Worm (Caenorhabditis elegans): ENCODE results near the gene acbp-5.
A peak's percentile ranks its signal among the peaks of the same experiment; 100 is the strongest.

The acbp-5 gene

DNA sequence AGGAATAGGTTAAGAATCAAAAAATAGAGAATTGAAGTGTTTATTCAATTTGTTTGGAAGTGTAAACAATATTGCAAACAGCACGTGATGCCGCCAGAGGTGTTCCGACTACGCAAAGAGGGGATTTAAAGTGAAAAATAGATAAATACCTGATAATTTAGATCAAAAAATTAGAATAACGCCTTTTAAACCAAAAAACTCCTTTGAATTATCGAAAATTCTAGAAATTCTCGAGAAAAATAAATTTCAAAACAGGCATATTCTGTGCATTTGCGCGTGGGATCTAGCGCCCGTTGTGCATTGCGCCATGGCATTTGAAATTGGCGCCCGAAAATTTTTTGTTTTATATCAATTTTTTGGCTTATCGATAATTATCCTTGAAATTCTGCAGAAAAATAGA, 19.2 kb downstream of the acbp-5 start, which contains the start of gene hip-1 (continued):
- TF ChIP-seq nhr-90 (tag; optimal IDR thresholded peaks at IDR 0.05; ENCODE audit: poor library complexity) (peak; percentile 39), swsn-7 (tag; optimal IDR thresholded peaks at IDR 0.05) (peak; percentile 49), lsy-2 (tag; optimal IDR thresholded peaks at IDR 0.05) (peak; percentile 58 to 70), mdl-1 (tag; optimal IDR thresholded peaks at IDR 0.05) (peak in 1 of 2 experiments; percentile 7), unc-62 (GFP tag; optimal IDR thresholded peaks at IDR 0.05) (no peak)

DNA sequence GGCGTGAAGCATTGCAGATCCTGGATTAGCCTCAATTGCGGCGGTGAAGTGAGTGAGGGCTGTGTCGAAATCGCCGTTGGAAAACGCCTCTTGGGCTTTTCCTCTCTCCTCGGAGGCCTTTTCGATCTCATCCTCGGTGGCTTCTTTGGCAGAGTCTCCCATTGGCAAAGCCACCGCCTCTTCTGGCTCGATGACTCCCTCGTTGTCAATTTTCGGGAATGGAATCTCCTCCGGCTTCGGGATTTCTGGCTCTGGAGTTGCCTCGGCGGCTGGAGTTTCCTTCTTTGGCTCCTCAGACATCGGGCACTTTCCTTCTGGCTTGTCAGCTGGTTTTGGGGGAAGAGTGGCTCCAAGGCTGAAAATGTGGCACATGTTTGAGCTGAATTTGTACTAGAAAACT, 19.8 kb downstream of the acbp-5 start:
- TF ChIP-seq ceh-63 (GFP tag; optimal IDR thresholded peaks at IDR 0.05) (peak; percentile 20), unc-130 (tag; optimal IDR thresholded peaks at IDR 0.05) (no peak), ztf-11 (tag; optimal IDR thresholded peaks at IDR 0.05) (no peak), irx-1 (tag; optimal IDR thresholded peaks at IDR 0.05) (no peak), C16A3.4 (tag; optimal IDR thresholded peaks at IDR 0.05) (no peak), mef-2 (tag; optimal IDR thresholded peaks at IDR 0.05) (no peak), fkh-10 (GFP tag; optimal IDR thresholded peaks at IDR 0.05) (no peak)

DNA sequence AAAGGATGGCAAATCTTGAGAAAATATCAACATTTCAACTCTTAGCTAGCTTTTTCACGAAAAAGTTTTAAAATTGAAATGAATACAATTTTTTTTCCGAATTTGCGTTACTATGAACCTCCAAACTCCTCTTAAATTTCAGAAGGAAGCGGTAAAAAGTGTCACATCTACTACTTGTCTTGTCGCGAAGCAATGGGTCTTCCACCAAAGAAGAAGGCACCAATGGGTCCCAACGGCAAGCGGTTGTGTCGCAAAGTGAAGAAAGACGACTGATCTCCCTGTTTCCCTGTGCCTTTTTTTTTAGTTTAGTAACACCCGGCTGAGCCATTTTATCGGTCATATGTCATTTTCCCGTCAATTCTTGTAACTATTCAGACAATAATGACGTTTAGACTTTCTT, 20.5 kb downstream of the acbp-5 start:
- TF ChIP-seq unc-86 (tag; optimal IDR thresholded peaks at IDR 0.05) (no peak), alr-1 (tag; optimal IDR thresholded peaks at IDR 0.05; ENCODE audit: borderline replicate concordance) (no peak), efl-1 (optimal IDR thresholded peaks at IDR 0.05) (no peak), efl-1 (GFP tag; optimal IDR thresholded peaks at IDR 0.05 in 1 of 2) (peak in 1 of 2 experiments; percentile 19), ceh-82 (tag; optimal IDR thresholded peaks at IDR 0.05) (no peak), C04F5.9 (tag; optimal IDR thresholded peaks at IDR 0.05) (no peak), pqm-1 (tag; optimal IDR thresholded peaks at IDR 0.05) (no peak), zip-4 (GFP tag; optimal IDR thresholded peaks at IDR 0.05) (no peak), ets-5 (GFP tag; IDR thresholded peaks at IDR 0.05) (no peak)

DNA sequence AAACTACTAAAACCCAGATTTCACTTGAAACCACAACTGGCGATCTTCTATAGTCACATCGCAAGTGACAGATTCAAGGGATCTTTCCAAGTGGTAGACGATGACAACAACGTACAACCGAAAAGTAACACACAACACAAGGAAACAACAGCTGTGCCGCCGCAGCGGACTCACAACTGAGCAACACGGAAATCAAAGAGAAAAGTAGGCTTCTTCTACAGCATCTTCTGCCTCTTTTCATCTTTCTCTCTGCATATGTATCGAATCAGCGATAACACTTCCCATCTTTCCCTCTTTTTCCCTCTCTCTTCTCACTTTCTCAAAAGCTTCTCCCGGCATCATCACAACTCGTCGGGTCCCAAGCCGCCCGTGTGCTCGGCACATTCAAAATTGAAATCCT, 24.7 kb downstream of the acbp-5 start, which contains the start of gene T12D8.9:
T12D8.9 (plus strand) TSS at position 312 of the 400 bp plus-strand sequence.
- no peak for TF ChIP-seq sup-37 (GFP tag; optimal IDR thresholded peaks at IDR 0.05)
- TF ChIP-seq nhr-28 (tag; optimal IDR thresholded peaks at IDR 0.05), result no peak
- TF ChIP-seq jun-1 (tag; optimal IDR thresholded peaks at IDR 0.05), result no peak
- no peak for TF ChIP-seq tlp-1 (tag; optimal IDR thresholded peaks at IDR 0.05)
- TF ChIP-seq ceh-63 (GFP tag; optimal IDR thresholded peaks at IDR 0.05), result no peak
- TF ChIP-seq snu-23 (GFP tag; optimal IDR thresholded peaks at IDR 0.05), result peak; percentile 49
- no peak for TF ChIP-seq efl-3 (GFP tag; optimal IDR thresholded peaks at IDR 0.05)
- TF ChIP-seq nhr-19 (GFP tag; conservative IDR thresholded peaks at IDR 0.05), result peak; percentile 24
- no peak for TF ChIP-seq elt-2 (tag; optimal IDR thresholded peaks at IDR 0.05)
- peak; percentile 15 for TF ChIP-seq C16A3.4 (tag; optimal IDR thresholded peaks at IDR 0.05)
- no peak for TF ChIP-seq nhr-11 (tag; optimal IDR thresholded peaks at IDR 0.05)
- TF ChIP-seq elt-3 (tag; optimal IDR thresholded peaks at IDR 0.05), result no peak
- TF ChIP-seq lin-14 (GFP tag; optimal IDR thresholded peaks at IDR 0.05), result peak; percentile 76
- peak; percentile 57 for TF ChIP-seq nhr-71 (tag; optimal IDR thresholded peaks at IDR 0.05)
- no peak for TF ChIP-seq ceh-90 (tag; optimal IDR thresholded peaks at IDR 0.05)
- TF ChIP-seq nhr-47 (tag; optimal IDR thresholded peaks at IDR 0.05), result no peak
- TF ChIP-seq sox-4 (tag; optimal IDR thresholded peaks at IDR 0.05), result no peak
- no peak for TF ChIP-seq vab-15 (tag; optimal IDR thresholded peaks at IDR 0.05)
- no peak for TF ChIP-seq zag-1 (tag; optimal IDR thresholded peaks at IDR 0.05)
- no peak for TF ChIP-seq aha-1 (tag; optimal IDR thresholded peaks at IDR 0.05)
- peak; percentile 3 for TF ChIP-seq ztf-4 (tag; optimal IDR thresholded peaks at IDR 0.05)
- peak; percentile 52 for TF ChIP-seq unc-130 (tag; optimal IDR thresholded peaks at IDR 0.05)
- peak; percentile 48 for TF ChIP-seq dsc-1 (tag; optimal IDR thresholded peaks at IDR 0.05)
- TF ChIP-seq lin-39 (tag; optimal IDR thresholded peaks at IDR 0.05), result no peak
- TF ChIP-seq irx-1 (tag; optimal IDR thresholded peaks at IDR 0.05), result no peak
- TF ChIP-seq nhr-20 (tag; optimal IDR thresholded peaks at IDR 0.05), result no peak
- peak; percentile 56 for TF ChIP-seq rnt-1 (tag; optimal IDR thresholded peaks at IDR 0.05)
- TF ChIP-seq tbx-2 (tag; optimal IDR thresholded peaks at IDR 0.05), result no peak
- TF ChIP-seq isw-1 (GFP tag; IDR thresholded peaks at IDR 0.05), result no peak
- no peak for TF ChIP-seq ztf-11 (tag; optimal IDR thresholded peaks at IDR 0.05)
- peak; percentile 6 to 52 for TF ChIP-seq lsy-2 (tag; optimal IDR thresholded peaks at IDR 0.05)
- no peak for TF ChIP-seq unc-30 (tag; optimal IDR thresholded peaks at IDR 0.05)
- no peak for TF ChIP-seq alr-1 (tag; optimal IDR thresholded peaks at IDR 0.05; ENCODE audit: borderline replicate concordance)
- TF ChIP-seq fkh-4 (tag; optimal IDR thresholded peaks at IDR 0.05; ENCODE audit: borderline replicate concordance), result peak; percentile 26

Measured in whole organism, L1 larva.